Fruit fly (Drosophila melanogaster) whole organism, embryonic: ENCODE results near the gene CG43814.

Experiments
- CG30020 ChIP-seq: fragments of 200-800 bp; optimal IDR thresholded peaks from 2 replicates; lab custom pipeline; 2019; ENCODE audit warnings: missing biosample characterization, mild to moderate bottlenecking, missing genetic modification characterization, moderate library complexity
- CG8478 ChIP-seq: fragments of >200 bp; optimal IDR thresholded peaks from 2 replicates; lab custom pipeline; 2018
- Kr ChIP-seq: fragments of 200-800 bp; sonication (Bioruptor generic); optimal IDR thresholded peaks from 2 replicates; lab custom pipeline; 2017; ENCODE audit warnings: missing biosample characterization, mild to moderate bottlenecking, missing genetic modification characterization
- Usf ChIP-seq: fragments of 200-800 bp; sonication (Bioruptor generic); optimal IDR thresholded peaks from 2 replicates; lab custom pipeline; 2017; ENCODE audit warnings: missing genotype, missing biosample characterization, missing genetic modification characterization
- bsh ChIP-seq, 2 experiments: fragments of 200-800 bp; sonication (Bioruptor generic); optimal IDR thresholded peaks; 2 replicates each; lab custom pipeline; 2017 to 2018; ENCODE audit warnings: mild to moderate bottlenecking in 2 of 2, missing biosample characterization in 2 of 2, missing genetic modification characterization in 2 of 2, moderate library complexity in 1 of 2
- luna ChIP-seq: fragments of 200-800 bp; sonication (Bioruptor generic); optimal IDR thresholded peaks from 2 replicates; lab custom pipeline; 2016; ENCODE audit warnings: missing biosample characterization, missing genetic modification characterization
- usp ChIP-seq: fragments of >200 bp; optimal IDR thresholded peaks from 2 replicates; lab custom pipeline; 2017; ENCODE audit warnings: missing biosample characterization, missing genetic modification characterization

DNA sequence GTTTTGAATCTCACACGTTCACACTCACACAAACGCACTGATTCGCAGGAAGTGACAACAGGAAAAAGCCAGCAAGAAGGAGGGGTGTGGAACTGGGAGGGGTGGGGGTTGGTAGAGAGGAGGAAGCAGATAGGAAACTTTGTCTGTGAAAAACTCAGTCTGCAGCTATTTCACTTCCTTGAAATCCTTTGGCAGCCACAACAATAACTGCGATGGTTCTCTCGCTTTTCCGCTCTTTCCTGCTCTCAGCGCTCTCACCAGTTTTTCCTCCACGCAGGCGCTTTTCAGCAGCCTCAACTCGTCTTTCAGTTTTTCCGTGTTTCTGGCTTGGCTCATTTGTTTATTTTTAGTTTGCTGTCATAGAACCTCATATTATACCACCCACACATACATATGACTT lies 41.7 kb upstream of the CG43814 start:
- TF ChIP-seq CG8478 (lab: Kevin White, UChicago) = no peak
- no peak for TF ChIP-seq CG30020
- TF ChIP-seq bsh (GFP tag; optimal IDR thresholded peaks at IDR 0.05; lab: Kevin White, UChicago) = no peak
- TF ChIP-seq usp (GFP tag; lab: Kevin White, UChicago) = no peak
- no peak for TF ChIP-seq Kr
- no peak for TF ChIP-seq Usf (GFP tag; lab: Kevin White, UChicago)
- TF ChIP-seq luna (GFP tag; lab: Kevin White, UChicago) = no peak
